Worm (Caenorhabditis elegans): ENCODE measurements around the gene C35A5.5.

- TF ChIP-seq W03F9.2 (tag; optimal IDR thresholded peaks at IDR 0.05) (no peak), him-1 (tag; optimal IDR thresholded peaks at IDR 0.05) (no peak), dao-5 (tag; optimal IDR thresholded peaks at IDR 0.05) (no peak)
Observed at ce11 chrV:10462066-10462465, 43.6 kb upstream of the C35A5.5 start, which contains the start of gene chw-1.
